Worm (Caenorhabditis elegans) whole organism, young adult: ENCODE results near the gene nstp-4.

ENCODE experiments used
- B0035.1 ChIP-seq: sonication (generic microtip); optimal IDR thresholded peaks from 2 replicates; lab custom pipeline; 2016; ENCODE audit warnings: missing genetic modification characterization, mild to moderate bottlenecking, missing compliant biosample characterization, missing genotype, missing genetic modification reagents
- B0336.3 ChIP-seq: fragments of 200-800 bp; sonication (Bioruptor generic); IDR thresholded peaks from 2 replicates; pipeline ENCODE4 v1.3.6; 2022; ENCODE audit warnings: missing genetic modification characterization, missing compliant biosample characterization
- C06A6.2 ChIP-seq: fragments of 200-800 bp; sonication (Bioruptor generic); conservative IDR thresholded peaks from 2 replicates; pipeline ENCODE4 v1.3.6; 2022; ENCODE audit warnings: missing genetic modification characterization, missing compliant biosample characterization
- C17E4.6 ChIP-seq: fragments of 200-800 bp; sonication (Bioruptor generic); IDR thresholded peaks from 2 replicates; pipeline ENCODE4 v1.3.6; 2022; ENCODE audit warnings: missing genetic modification reagents, missing genetic modification characterization, missing compliant biosample characterization
- D2030.7 ChIP-seq: fragments of 200-800 bp; sonication (Bioruptor generic); IDR thresholded peaks from 2 replicates; pipeline ENCODE4 v1.3.6; 2022; ENCODE audit warnings: missing genetic modification reagents, missing genetic modification characterization, missing compliant biosample characterization
- F10E7.11 ChIP-seq: sonication (generic microtip); optimal IDR thresholded peaks from 2 replicates; lab custom pipeline; 2017; ENCODE audit warnings: mild to moderate bottlenecking, missing genetic modification characterization, moderate library complexity, missing compliant biosample characterization
- F49E8.2 ChIP-seq: sonication (generic microtip); optimal IDR thresholded peaks from 3 replicates; lab custom pipeline; 2017; ENCODE audit warnings: missing genetic modification characterization, mild to moderate bottlenecking, missing compliant biosample characterization, antibody characterized with exemption, moderate library complexity; ENCODE audit not compliant: insufficient read depth
- F52B5.7 ChIP-seq: sonication (generic microtip); optimal IDR thresholded peaks from 2 replicates; lab custom pipeline; 2016; ENCODE audit warnings: mild to moderate bottlenecking, missing genetic modification characterization, missing compliant biosample characterization
- T07F8.4 ChIP-seq: sonication (generic microtip); optimal IDR thresholded peaks from 2 replicates; lab custom pipeline; 2016; ENCODE audit warnings: mild to moderate bottlenecking, missing genetic modification characterization, moderate library complexity, missing compliant biosample characterization
- Y67H2A.10 ChIP-seq: fragments of 200-800 bp; sonication (Bioruptor generic); conservative IDR thresholded peaks from 2 replicates; pipeline ENCODE4 v1.3.6; 2022; ENCODE audit warnings: missing genetic modification reagents, missing genetic modification characterization, missing compliant biosample characterization
- Y95B8A.8 ChIP-seq: fragments of 200-800 bp; sonication (Bioruptor generic); IDR thresholded peaks from 2 replicates; pipeline ENCODE4 v1.3.6; 2022; ENCODE audit warnings: missing genetic modification reagents, missing genetic modification characterization, missing compliant biosample characterization
- ZK185.1 ChIP-seq: sonication (generic microtip); optimal IDR thresholded peaks from 2 replicates; lab custom pipeline; 2016; ENCODE audit warnings: mild to moderate bottlenecking, missing genetic modification characterization, missing compliant biosample characterization; ENCODE audit not compliant: poor library complexity, severe bottlenecking
- akir-1 ChIP-seq: fragments of 200-800 bp; sonication (Bioruptor generic); optimal IDR thresholded peaks from 2 replicates; lab custom pipeline; 2018; ENCODE audit warnings: mild to moderate bottlenecking, missing genetic modification characterization, moderate library complexity, missing compliant biosample characterization
- ceh-40 ChIP-seq: fragments of 200-800 bp; sonication (Bioruptor generic); IDR thresholded peaks from 2 replicates; pipeline ENCODE4 v1.3.6; 2022; ENCODE audit warnings: missing genetic modification characterization, missing compliant biosample characterization
- ceh-58 ChIP-seq: fragments of 200-800 bp; sonication (Bioruptor generic); IDR thresholded peaks from 2 replicates; pipeline ENCODE4 v1.3.6; 2022; ENCODE audit warnings: missing genetic modification characterization, missing compliant biosample characterization
- chd-7 ChIP-seq: sonication (generic microtip); optimal IDR thresholded peaks from 2 replicates; lab custom pipeline; 2016; ENCODE audit warnings: mild to moderate bottlenecking, missing genetic modification characterization, moderate library complexity, missing compliant biosample characterization
- dox-1 ChIP-seq: fragments of 200-800 bp; sonication (Bioruptor generic); IDR thresholded peaks from 2 replicates; pipeline ENCODE4 v1.3.6; 2022; ENCODE audit warnings: missing genetic modification reagents, missing genetic modification characterization, missing compliant biosample characterization
- egl-18 ChIP-seq: fragments of 200-800 bp; sonication (Bioruptor generic); IDR thresholded peaks from 2 replicates; pipeline ENCODE4 v1.3.6; 2022; ENCODE audit warnings: missing genetic modification reagents, missing genetic modification characterization, missing compliant biosample characterization
- egl-44 ChIP-seq: fragments of 200-800 bp; sonication (Bioruptor generic); IDR thresholded peaks from 2 replicates; pipeline ENCODE4 v1.3.6; 2022; ENCODE audit warnings: missing genetic modification reagents, missing genetic modification characterization, missing compliant biosample characterization
- him-1 ChIP-seq: sonication (generic microtip); optimal IDR thresholded peaks from 2 replicates; lab custom pipeline; 2016; ENCODE audit warnings: missing genotype, missing genetic modification reagents, missing genetic modification characterization, missing compliant biosample characterization
- hmg-20 ChIP-seq: fragments of 200-800 bp; sonication (Bioruptor generic); IDR thresholded peaks from 2 replicates; pipeline ENCODE4 v1.3.6; 2022; ENCODE audit warnings: missing genetic modification reagents, missing genetic modification characterization, missing compliant biosample characterization
- hrde-1 ChIP-seq: sonication (generic microtip); optimal IDR thresholded peaks from 2 replicates; lab custom pipeline; 2016; ENCODE audit warnings: missing genetic modification characterization, mild to moderate bottlenecking, missing compliant biosample characterization, moderate library complexity, missing genotype, missing genetic modification reagents, borderline replicate concordance
- hsf-1 ChIP-seq: fragments of 200-800 bp; sonication (Bioruptor generic); IDR thresholded peaks from 2 replicates; pipeline ENCODE4 v1.3.6; 2022; ENCODE audit warnings: missing genetic modification reagents, missing genetic modification characterization, missing compliant biosample characterization
- lag-1 ChIP-seq: fragments of 200-800 bp; sonication (Bioruptor generic); IDR thresholded peaks from 2 replicates; pipeline ENCODE4 v1.3.6; 2022; ENCODE audit warnings: missing genetic modification reagents, missing genetic modification characterization, missing compliant biosample characterization
- lin-35 ChIP-seq, 3 experiments: fragments of 150-350 bp in 2 of 3; sonication (generic microtip) in 1 of 3; optimal IDR thresholded peaks; 2 replicates each; lab custom pipeline; 2014 to 2018; ENCODE audit warnings: missing biosample characterization in 3 of 3, missing genetic modification characterization in 3 of 3, missing genetic modification reagents in 3 of 3
- lin-40 ChIP-seq: sonication (generic microtip); optimal IDR thresholded peaks from 2 replicates; lab custom pipeline; 2016; ENCODE audit warnings: missing genetic modification characterization, mild to moderate bottlenecking, missing compliant biosample characterization, missing genotype, missing genetic modification reagents
- lin-54 ChIP-seq: fragments of 200-800 bp; sonication (Bioruptor generic); optimal IDR thresholded peaks from 2 replicates; lab custom pipeline; 2018; ENCODE audit warnings: mild to moderate bottlenecking, missing genetic modification characterization, missing compliant biosample characterization
- madf-10 ChIP-seq: sonication (generic microtip); optimal IDR thresholded peaks from 2 replicates; lab custom pipeline; 2016; ENCODE audit warnings: mild to moderate bottlenecking, missing genetic modification characterization, missing compliant biosample characterization
- madf-3 ChIP-seq: fragments of 200-800 bp; sonication (Bioruptor generic); IDR thresholded peaks from 2 replicates; pipeline ENCODE4 v1.3.6; 2022; ENCODE audit warnings: missing genetic modification reagents, missing genetic modification characterization, missing compliant biosample characterization
- mcd-1 ChIP-seq: fragments of 200-800 bp; sonication (Bioruptor generic); IDR thresholded peaks from 2 replicates; pipeline ENCODE4 v1.3.6; 2022; ENCODE audit warnings: missing genetic modification reagents, missing genetic modification characterization, missing compliant biosample characterization
- mel-28 ChIP-seq: sonication (generic microtip); optimal IDR thresholded peaks from 2 replicates; lab custom pipeline; 2016; ENCODE audit warnings: borderline replicate concordance, mild to moderate bottlenecking, missing genetic modification characterization, missing compliant biosample characterization
- nfyb-1 ChIP-seq: fragments of 200-800 bp; sonication (Bioruptor generic); IDR thresholded peaks from 2 replicates; pipeline ENCODE4 v1.3.6; 2022; ENCODE audit warnings: missing genetic modification reagents, missing genetic modification characterization, missing compliant biosample characterization
- nhr-27 ChIP-seq: fragments of 200-800 bp; sonication (Bioruptor generic); optimal IDR thresholded peaks from 2 replicates; lab custom pipeline; 2018; ENCODE audit warnings: mild to moderate bottlenecking, missing genetic modification characterization, moderate library complexity, missing compliant biosample characterization
- nhr-80 ChIP-seq: sonication (generic microtip); optimal IDR thresholded peaks from 2 replicates; lab custom pipeline; 2016; ENCODE audit warnings: missing genetic modification characterization, missing compliant biosample characterization
- nhr-90 ChIP-seq: sonication (generic microtip); optimal IDR thresholded peaks from 2 replicates; lab custom pipeline; 2016; ENCODE audit warnings: missing genotype, mild to moderate bottlenecking, missing genetic modification characterization, missing compliant biosample characterization
- pbrm-1 ChIP-seq: fragments of 200-800 bp; sonication (Bioruptor generic); IDR thresholded peaks from 2 replicates; pipeline ENCODE4 v1.3.6; 2022; ENCODE audit warnings: missing genetic modification reagents, missing genetic modification characterization, missing compliant biosample characterization
- rcor-1 ChIP-seq: fragments of 200-800 bp; sonication (Bioruptor generic); IDR thresholded peaks from 2 replicates; pipeline ENCODE4 v1.3.6; 2022; ENCODE audit warnings: missing genetic modification reagents, missing genetic modification characterization, missing compliant biosample characterization
- rec-8 ChIP-seq, 2 experiments: sonication (generic microtip); optimal IDR thresholded peaks; 2 replicates each; lab custom pipeline; 2016; ENCODE audit warnings: mild to moderate bottlenecking in 2 of 2, missing genetic modification characterization in 2 of 2, missing genetic modification reagents in 2 of 2, missing genotype in 2 of 2, missing biosample characterization in 1 of 2, missing compliant biosample characterization in 1 of 2, moderate library complexity in 1 of 2
- rpc-1 ChIP-seq, 2 experiments: fragments of 150-350 bp in 1 of 2; sonication (generic microtip) in 1 of 2; optimal IDR thresholded peaks; 2 replicates each; lab custom pipeline; 2014 to 2018; ENCODE audit warnings: missing biosample characterization in 1 of 2, missing genetic modification characterization in 1 of 2, missing genetic modification reagents in 1 of 2, missing genotype in 1 of 2
- snpc-1.3 ChIP-seq: sonication (generic microtip); optimal IDR thresholded peaks from 2 replicates; lab custom pipeline; 2017; ENCODE audit warnings: missing genetic modification characterization, mild to moderate bottlenecking, missing compliant biosample characterization, antibody characterized with exemption, moderate library complexity, missing genotype, missing genetic modification reagents; ENCODE audit not compliant: insufficient read depth
- tbx-9 ChIP-seq: sonication (generic microtip); optimal IDR thresholded peaks from 2 replicates; lab custom pipeline; 2016; ENCODE audit warnings: borderline replicate concordance, missing genetic modification characterization, inconsistent platforms, missing compliant biosample characterization
- xnd-1 ChIP-seq: sonication (generic microtip); optimal IDR thresholded peaks from 2 replicates; lab custom pipeline; 2016; ENCODE audit warnings: missing genotype, missing genetic modification reagents, missing genetic modification characterization, missing compliant biosample characterization
- zfh-2 ChIP-seq: fragments of 200-800 bp; sonication (Bioruptor generic); conservative IDR thresholded peaks from 2 replicates; pipeline ENCODE4 v1.3.6; 2022; ENCODE audit warnings: missing genetic modification reagents, missing genetic modification characterization, missing compliant biosample characterization
- zim-3 ChIP-seq: sonication (generic microtip); optimal IDR thresholded peaks from 2 replicates; lab custom pipeline; 2017; ENCODE audit warnings: mild to moderate bottlenecking, missing genetic modification characterization, moderate library complexity, missing compliant biosample characterization
- ztf-18 ChIP-seq: sonication (generic microtip); optimal IDR thresholded peaks from 2 replicates; lab custom pipeline; 2016; ENCODE audit warnings: missing genotype, mild to moderate bottlenecking, missing genetic modification characterization, missing compliant biosample characterization
- ztf-22 ChIP-seq: fragments of 200-800 bp; sonication (Bioruptor generic); optimal IDR thresholded peaks from 2 replicates; lab custom pipeline; 2018; ENCODE audit warnings: mild to moderate bottlenecking, missing genetic modification characterization, moderate library complexity, missing compliant biosample characterization
- ztf-26 ChIP-seq: sonication (generic microtip); optimal IDR thresholded peaks from 2 replicates; lab custom pipeline; 2017; ENCODE audit warnings: missing genetic modification characterization, missing compliant biosample characterization

The nstp-4 gene

ce11 chrII:410832-411231 lies 22.2 kb downstream of the nstp-4 start, which contains the start of the genes dnsn-1 and C24H12.4 (continued):
- TF ChIP-seq hsf-1 (0 out of 2 replicates have a peak, but pooled peaks have one; percentile 12), B0035.1 (no peak), zfh-2 (GFP tag; lab: Robert Waterston, UW) (0 out of 2 replicates have a peak, but pooled peaks have one; percentile 28), chd-7 (tag; lab: Kevin White, UChicago) (no peak), rcor-1 (GFP tag; lab: Robert Waterston, UW) (peak; percentile 89), lin-40 (peak; percentile 92), lag-1 (GFP tag; lab: Robert Waterston, UW) (no peak), ZK185.1 (peak; percentile 87), rec-8 (tag; optimal IDR thresholded peaks at IDR 0.05; lab: Kevin White, UChicago) (no peak), F49E8.2 (peak; percentile 24), xnd-1 (tag; lab: Kevin White, UChicago) (peak; percentile 44), egl-18 (GFP tag; lab: Robert Waterston, UW) (no peak), Y95B8A.8 (GFP tag; lab: Robert Waterston, UW) (0 out of 2 replicates have a peak, but pooled peaks have one; percentile 18), dox-1 (GFP tag; lab: Robert Waterston, UW) (peak; percentile 92), akir-1 (GFP tag; lab: Kevin White, UChicago) (no peak), T07F8.4 (tag; lab: Kevin White, UChicago) (no peak), hrde-1 (tag; lab: Kevin White, UChicago) (no peak), Y67H2A.10 (no peak), madf-3 (GFP tag; lab: Robert Waterston, UW) (no peak), snpc-1.3 (tag; lab: Kevin White, UChicago) (peak; percentile 77), ztf-22 (GFP tag; lab: Kevin White, UChicago) (no peak), lin-54 (GFP tag; lab: Kevin White, UChicago) (peak; percentile 94), B0336.3 (GFP tag; lab: Robert Waterston, UW) (peak; percentile 88), nhr-80 (peak; percentile 34), F52B5.7 (tag; lab: Kevin White, UChicago) (no peak), hmg-20 (peak; percentile 58; the same call in 1 of the 2 replicates), lin-35 (GFP tag; optimal IDR thresholded peaks at IDR 0.05; lab: Kevin White, UChicago) (peak in 2 of 3 experiments; percentile 37 to 96), ztf-26 (tag; lab: Kevin White, UChicago) (peak; percentile 43), mcd-1 (GFP tag; lab: Robert Waterston, UW) (peak; percentile 99), nhr-90 (tag; lab: Kevin White, UChicago) (no peak), egl-44 (GFP tag; lab: Robert Waterston, UW) (0 out of 2 replicates have a peak, but pooled peaks have one; percentile 20), F10E7.11 (no peak), madf-10 (tag; lab: Kevin White, UChicago) (peak; percentile 18), tbx-9 (tag; lab: Kevin White, UChicago) (no peak), mel-28 (tag; lab: Kevin White, UChicago) (no peak), him-1 (tag; lab: Kevin White, UChicago) (no peak), zim-3 (tag; lab: Kevin White, UChicago) (no peak), ztf-18 (tag; lab: Kevin White, UChicago) (peak; percentile 97), C17E4.6 (0 out of 2 replicates have a peak, but pooled peaks have one; percentile 51), pbrm-1 (GFP tag; lab: Robert Waterston, UW) (peak; percentile 87), rpc-1 (optimal IDR thresholded peaks at IDR 0.05; lab: Kevin White, UChicago) (no peak), rpc-1 (tag; optimal IDR thresholded peaks at IDR 0.05; lab: Kevin White, UChicago) (no peak), nfyb-1 (peak; percentile 89), D2030.7 (GFP tag; lab: Robert Waterston, UW) (peak; percentile 72), ceh-40 (GFP tag; lab: Robert Waterston, UW) (no peak), C06A6.2 (GFP tag; lab: Robert Waterston, UW) (peak; percentile 48; the same call in 1 of the 2 replicates), nhr-27 (tag; lab: Kevin White, UChicago) (no peak), ceh-58 (no peak)
